Worm (Caenorhabditis elegans) whole organism, mixed stage, embryonic: ENCODE results near the gene Y43B11AL.1.

Source experiments
- bed-3 ChIP-seq: fragments of 200-800 bp; sonication (Bioruptor generic); optimal IDR thresholded peaks from 3 replicates; lab custom pipeline; 2018; ENCODE audit warnings: mild to moderate bottlenecking, missing genetic modification characterization, moderate library complexity, missing compliant biosample characterization
- blmp-1 ChIP-seq: fragments of 150-350 bp; optimal IDR thresholded peaks from 2 replicates; lab custom pipeline; 2014; ENCODE audit warnings: missing biosample characterization, missing genetic modification characterization
- ces-1 ChIP-seq: fragments of 150-350 bp; optimal IDR thresholded peaks from 2 replicates; lab custom pipeline; 2014; ENCODE audit warnings: missing biosample characterization, missing genetic modification reagents, missing genetic modification characterization
- elt-1 ChIP-seq: sonication (generic microtip); optimal IDR thresholded peaks from 2 replicates; lab custom pipeline; 2017; ENCODE audit warnings: missing genetic modification characterization, mild to moderate bottlenecking, missing compliant biosample characterization, antibody characterized with exemption, moderate library complexity, borderline replicate concordance; ENCODE audit not compliant: insufficient read depth
- mep-1 ChIP-seq: fragments of 150-350 bp; optimal IDR thresholded peaks from 2 replicates; lab custom pipeline; 2017; ENCODE audit warnings: missing biosample characterization, missing genetic modification reagents, missing genetic modification characterization, inconsistent platforms
- nhr-237 ChIP-seq: fragments of 150-350 bp; optimal IDR thresholded peaks from 2 replicates; lab custom pipeline; 2014; ENCODE audit warnings: missing biosample characterization, missing genetic modification characterization
- nhr-28 ChIP-seq: fragments of 150-350 bp; optimal IDR thresholded peaks from 2 replicates; lab custom pipeline; 2014; ENCODE audit warnings: missing biosample characterization, missing genetic modification characterization
- sptf-1 ChIP-seq: sonication (generic microtip); optimal IDR thresholded peaks from 2 replicates; lab custom pipeline; 2017; ENCODE audit warnings: mild to moderate bottlenecking, missing genetic modification characterization, moderate library complexity, missing compliant biosample characterization

DNA sequence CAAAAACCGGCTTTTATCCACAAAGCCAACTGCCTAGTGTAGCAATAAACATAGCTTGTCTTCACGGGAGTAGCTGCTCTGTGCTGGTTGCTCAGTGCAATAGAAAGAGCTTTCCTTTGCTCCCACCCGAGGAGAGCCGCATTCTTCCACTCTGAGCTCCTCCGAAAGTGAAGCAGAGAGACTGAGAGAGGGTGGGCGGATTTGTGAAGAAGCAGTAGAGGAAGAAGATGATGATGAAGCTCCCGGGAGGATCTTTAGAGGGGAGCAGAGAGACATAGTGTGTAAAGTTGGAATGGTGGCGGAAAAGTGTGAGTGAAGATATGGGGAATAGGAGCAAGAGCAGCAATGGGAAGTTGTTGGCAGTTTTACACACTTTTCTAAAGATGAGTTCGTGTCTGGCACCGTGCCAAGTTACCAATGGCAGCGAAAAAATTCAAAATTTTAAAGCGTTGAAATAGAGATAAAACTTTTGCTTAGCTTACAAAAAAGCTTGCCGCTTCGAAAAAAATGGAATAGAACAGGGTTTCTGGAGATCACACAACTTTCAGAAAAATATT is 33.5 kb downstream of the Y43B11AL.1 start, which contains the start of gene ZC477.4:
- no peak for TF ChIP-seq blmp-1 (tag; lab: Kevin White, UChicago)
- no peak for TF ChIP-seq nhr-237 (tag; lab: Kevin White, UChicago)
- TF ChIP-seq sptf-1 (tag; lab: Kevin White, UChicago), result no peak
- TF ChIP-seq ces-1 (GFP tag; lab: Kevin White, UChicago), result no peak
- TF ChIP-seq nhr-28 (tag; lab: Kevin White, UChicago), result no peak
- no peak for TF ChIP-seq elt-1 (tag; lab: Kevin White, UChicago)
- TF ChIP-seq bed-3 (GFP tag; lab: Kevin White, UChicago), result no peak
- TF ChIP-seq mep-1, result no peak
